Worm (Caenorhabditis elegans) whole organism, L1 larva: ENCODE measurements around the gene eat-3.

Experiments
- lin-14 ChIP-seq: fragments of 200-800 bp; sonication (Bioruptor generic); optimal IDR thresholded peaks from 2 replicates; lab custom pipeline; 2018; ENCODE audit warnings: mild to moderate bottlenecking, missing genetic modification characterization, moderate library complexity, missing compliant biosample characterization
- lir-3 ChIP-seq: sonication (generic microtip); optimal IDR thresholded peaks from 2 replicates; lab custom pipeline; 2016; ENCODE audit warnings: mild to moderate bottlenecking, missing genetic modification characterization, moderate library complexity, missing compliant biosample characterization; ENCODE audit not compliant: poor library complexity
- pax-3 ChIP-seq: fragments of 200-800 bp; sonication (Bioruptor generic); optimal IDR thresholded peaks from 2 replicates; lab custom pipeline; 2018; ENCODE audit warnings: mild to moderate bottlenecking, missing genetic modification characterization, moderate library complexity, missing compliant biosample characterization
- pqm-1 ChIP-seq: sonication (generic microtip); optimal IDR thresholded peaks from 3 replicates; lab custom pipeline; 2017; ENCODE audit warnings: missing biosample characterization, missing genetic modification characterization
- rnt-1 ChIP-seq: sonication (generic microtip); optimal IDR thresholded peaks from 2 replicates; lab custom pipeline; 2016; ENCODE audit warnings: mild to moderate bottlenecking, missing genetic modification characterization, moderate library complexity, missing compliant biosample characterization
- unc-86 ChIP-seq: sonication (generic microtip); optimal IDR thresholded peaks from 2 replicates; lab custom pipeline; 2016; ENCODE audit warnings: missing genetic modification characterization, missing compliant biosample characterization
- ztf-11 ChIP-seq, 2 experiments: sonication (generic microtip); optimal IDR thresholded peaks; 2 replicates each; lab custom pipeline; 2016 to 2017; ENCODE audit warnings: missing genetic modification characterization in 2 of 2, missing biosample characterization in 1 of 2, missing compliant biosample characterization in 1 of 2

- no peak for TF ChIP-seq unc-86 (tag; lab: Kevin White, UChicago)
- TF ChIP-seq pqm-1 (tag; lab: Kevin White, UChicago): no peak
- no peak for TF ChIP-seq lin-14 (GFP tag; lab: Kevin White, UChicago)
- TF ChIP-seq rnt-1: no peak
- TF ChIP-seq pax-3: no peak
- TF ChIP-seq ztf-11 (tag; optimal IDR thresholded peaks at IDR 0.05; lab: Kevin White, UChicago): no peak
- TF ChIP-seq lir-3 (tag; lab: Kevin White, UChicago): no peak
Observed at ce11 chrII:9377158-9377557, 52.5 kb downstream of the eat-3 start, which contains the start of gene C06C3.10.
